Fruit fly (Drosophila melanogaster) whole organism, embryonic: Measurements from ENCODE around the gene Ire1.

Source experiments
- Asciz ChIP-seq: fragments of 200-800 bp; sonication (Bioruptor generic); optimal IDR thresholded peaks from 2 replicates; lab custom pipeline; 2017; ENCODE audit warnings: missing biosample characterization, mild to moderate bottlenecking, missing genetic modification characterization, missing genetic modification reagents
- BEAF-32 ChIP-seq: fragments of 200-800 bp; sonication (Bioruptor generic); optimal IDR thresholded peaks from 3 replicates; lab custom pipeline; 2017; ENCODE audit warnings: missing biosample characterization, missing genetic modification characterization, mild to moderate bottlenecking, moderate library complexity, missing genetic modification reagents
- Bdp1 ChIP-seq: fragments of 200-800 bp; sonication (Bioruptor generic); optimal IDR thresholded peaks from 3 replicates; lab custom pipeline; 2016; ENCODE audit warnings: missing biosample characterization, missing genetic modification characterization
- CG11504 ChIP-seq: fragments of 200-800 bp; sonication (Bioruptor generic); optimal IDR thresholded peaks from 3 replicates; lab custom pipeline; 2019; ENCODE audit warnings: missing biosample characterization, mild to moderate bottlenecking, missing genetic modification characterization, moderate library complexity
- CG13424 ChIP-seq: fragments of 200-800 bp; sonication (Bioruptor generic); optimal IDR thresholded peaks from 2 replicates; lab custom pipeline; 2019; ENCODE audit warnings: missing biosample characterization, mild to moderate bottlenecking, missing genetic modification characterization, moderate library complexity
- CG13775 ChIP-seq: fragments of 200-800 bp; sonication (Bioruptor generic); optimal IDR thresholded peaks from 3 replicates; lab custom pipeline; 2017; ENCODE audit warnings: missing biosample characterization, mild to moderate bottlenecking, missing genetic modification characterization
- CG14710 ChIP-seq: fragments of 200-800 bp; sonication (Bioruptor generic); optimal IDR thresholded peaks from 3 replicates; lab custom pipeline; 2019; ENCODE audit warnings: missing biosample characterization, mild to moderate bottlenecking, missing genetic modification characterization, moderate library complexity
- CG17802 ChIP-seq: fragments of 200-800 bp; sonication (Bioruptor generic); optimal IDR thresholded peaks from 2 replicates; lab custom pipeline; 2018; ENCODE audit warnings: missing biosample characterization, mild to moderate bottlenecking, missing genetic modification characterization, moderate library complexity
- CG2120 ChIP-seq: fragments of 200-800 bp; sonication (Bioruptor generic); optimal IDR thresholded peaks from 3 replicates; lab custom pipeline; 2016; ENCODE audit warnings: missing biosample characterization, missing genetic modification characterization
- CG2129 ChIP-seq: fragments of 200-800 bp; sonication (Bioruptor generic); IDR thresholded peaks from 2 replicates; pipeline ENCODE4 v1.3.6; 2022; ENCODE audit warnings: missing biosample characterization, missing genetic modification characterization; ENCODE audit not compliant: partially characterized antibody
- CG2875 ChIP-seq: fragments of 200-800 bp; sonication (Bioruptor generic); optimal IDR thresholded peaks from 2 replicates; lab custom pipeline; 2017; ENCODE audit warnings: missing biosample characterization, mild to moderate bottlenecking, missing genetic modification characterization, missing genetic modification reagents
- CG30403 ChIP-seq: fragments of 200-800 bp; sonication (Bioruptor generic); optimal IDR thresholded peaks from 3 replicates; lab custom pipeline; 2016; ENCODE audit warnings: missing biosample characterization, missing genetic modification characterization
- CG32532 ChIP-seq: fragments of 200-800 bp; sonication (Bioruptor generic); IDR thresholded peaks from 2 replicates; pipeline ENCODE4 v1.3.6; 2022; ENCODE audit warnings: missing biosample characterization, missing genetic modification characterization
- CG4617 ChIP-seq: fragments of 200-800 bp; sonication (Bioruptor generic); optimal IDR thresholded peaks from 3 replicates; lab custom pipeline; 2016; ENCODE audit warnings: missing biosample characterization, missing genetic modification characterization, borderline replicate concordance
- CG4730 ChIP-seq: fragments of 200-800 bp; sonication (Bioruptor generic); IDR thresholded peaks from 2 replicates; pipeline ENCODE4 v1.3.6; 2022; ENCODE audit warnings: missing biosample characterization, missing genetic modification characterization
- CG7556 ChIP-seq: fragments of 200-800 bp; sonication (Bioruptor generic); optimal IDR thresholded peaks from 2 replicates; lab custom pipeline; 2017; ENCODE audit warnings: missing biosample characterization, mild to moderate bottlenecking, missing genetic modification characterization
- Chrac-16 ChIP-seq: fragments of 200-800 bp; sonication (Bioruptor generic); optimal IDR thresholded peaks from 3 replicates; lab custom pipeline; 2016; ENCODE audit warnings: missing biosample characterization, missing genetic modification characterization
- Dek ChIP-seq: fragments of 200-800 bp; sonication (Bioruptor generic); optimal IDR thresholded peaks from 3 replicates; lab custom pipeline; 2019; ENCODE audit warnings: missing biosample characterization, mild to moderate bottlenecking, missing genetic modification characterization, moderate library complexity
- E2f1 ChIP-seq: fragments of 200-800 bp; sonication (Bioruptor generic); IDR thresholded peaks from 2 replicates; pipeline ENCODE4 v1.3.6; 2022; ENCODE audit warnings: missing biosample characterization, missing genetic modification characterization
- Ets65A ChIP-seq: fragments of 200-800 bp; sonication (Bioruptor generic); peaks from one replicate; lab custom pipeline; 2016; ENCODE audit warnings: missing biosample characterization, missing genetic modification characterization
- HLHmδ ChIP-seq: fragments of 200-800 bp; sonication (Bioruptor generic); optimal IDR thresholded peaks from 2 replicates; lab custom pipeline; 2018; ENCODE audit warnings: missing biosample characterization, mild to moderate bottlenecking, missing genetic modification characterization, moderate library complexity
- Hmr ChIP-seq: fragments of 200-800 bp; sonication (Bioruptor generic); optimal IDR thresholded peaks from 3 replicates; lab custom pipeline; 2017; ENCODE audit warnings: mild to moderate bottlenecking, missing biosample characterization, missing genetic modification reagents, missing genetic modification characterization
- Hr51 ChIP-seq, 2 experiments: fragments of 200-800 bp; sonication (Bioruptor generic); optimal IDR thresholded peaks; 2 replicates in 1 of 2; 3 replicates in 1 of 2; lab custom pipeline; 2016 to 2018; ENCODE audit warnings: missing biosample characterization in 2 of 2, missing genetic modification characterization in 2 of 2, mild to moderate bottlenecking in 1 of 2, moderate library complexity in 1 of 2
- Nf-YC ChIP-seq: fragments of 200-800 bp; optimal IDR thresholded peaks from 3 replicates; lab custom pipeline; 2019; ENCODE audit warnings: missing biosample characterization, mild to moderate bottlenecking, missing genetic modification characterization, moderate library complexity
- NfI ChIP-seq: fragments of 200-800 bp; sonication (Bioruptor generic); optimal IDR thresholded peaks from 3 replicates; lab custom pipeline; 2018; ENCODE audit warnings: missing biosample characterization, mild to moderate bottlenecking, missing genetic modification characterization, moderate library complexity
- Scr ChIP-seq: fragments of 200-800 bp; sonication (Bioruptor generic); IDR thresholded peaks from 2 replicates; pipeline ENCODE4 v1.3.6; 2022; ENCODE audit warnings: missing biosample characterization, missing genetic modification characterization; ENCODE audit not compliant: partially characterized antibody
- Sry-β ChIP-seq: fragments of 200-800 bp; sonication (Bioruptor generic); optimal IDR thresholded peaks from 2 replicates; lab custom pipeline; 2018; ENCODE audit warnings: missing biosample characterization, mild to moderate bottlenecking, missing genetic modification characterization, moderate library complexity
- Ssrp ChIP-seq: fragments of 200-800 bp; sonication (Bioruptor generic); optimal IDR thresholded peaks from 2 replicates; lab custom pipeline; 2018; ENCODE audit warnings: missing biosample characterization, mild to moderate bottlenecking, missing genetic modification characterization, moderate library complexity
- amos ChIP-seq: fragments of 200-800 bp; sonication (Bioruptor generic); IDR thresholded peaks from 2 replicates; pipeline ENCODE4 v1.3.6; 2022; ENCODE audit warnings: missing biosample characterization, missing genetic modification characterization; ENCODE audit not compliant: partially characterized antibody
- az2 ChIP-seq: fragments of 200-800 bp; sonication (Bioruptor generic); optimal IDR thresholded peaks from 3 replicates; lab custom pipeline; 2016; ENCODE audit warnings: missing biosample characterization, missing genetic modification characterization
- bbx ChIP-seq: fragments of 200-800 bp; sonication (Bioruptor generic); IDR thresholded peaks from 2 replicates; pipeline ENCODE4 v1.3.6; 2022; ENCODE audit warnings: missing biosample characterization, missing genetic modification characterization; ENCODE audit not compliant: partially characterized antibody
- chinmo ChIP-seq: fragments of 200-800 bp; sonication (Bioruptor generic); IDR thresholded peaks from 4 replicates; pipeline ENCODE4 v1.3.6; 2022; ENCODE audit warnings: missing biosample characterization, missing genetic modification characterization; ENCODE audit not compliant: partially characterized antibody
- gem ChIP-seq: fragments of 200-800 bp; sonication (Bioruptor generic); optimal IDR thresholded peaks from 2 replicates; lab custom pipeline; 2019; ENCODE audit warnings: missing biosample characterization, mild to moderate bottlenecking, missing genetic modification characterization, moderate library complexity
- grau ChIP-seq: fragments of 200-800 bp; optimal IDR thresholded peaks from 3 replicates; lab custom pipeline; 2019; ENCODE audit warnings: missing biosample characterization, mild to moderate bottlenecking, missing genetic modification characterization, moderate library complexity
- gsb-n ChIP-seq: fragments of 200-800 bp; sonication (Bioruptor generic); optimal IDR thresholded peaks from 3 replicates; lab custom pipeline; 2018; ENCODE audit warnings: missing biosample characterization, mild to moderate bottlenecking, missing genetic modification characterization
- hbn ChIP-seq: fragments of 200-800 bp; sonication (Bioruptor generic); IDR thresholded peaks from 2 replicates; pipeline ENCODE4 v1.3.6; 2022; ENCODE audit warnings: missing biosample characterization, missing genetic modification characterization; ENCODE audit not compliant: partially characterized antibody
- jigr1 ChIP-seq: fragments of 200-800 bp; sonication (Bioruptor generic); IDR thresholded peaks from 3 replicates; pipeline ENCODE4 v1.3.6; 2022; ENCODE audit warnings: missing biosample characterization, missing genetic modification characterization
- kay ChIP-seq: fragments of 200-800 bp; sonication (Bioruptor generic); optimal IDR thresholded peaks from 2 replicates; lab custom pipeline; 2016; ENCODE audit warnings: missing biosample characterization, missing genetic modification characterization
- lab ChIP-seq: fragments of 200-800 bp; sonication (Bioruptor generic); optimal IDR thresholded peaks from 3 replicates; lab custom pipeline; 2017; ENCODE audit warnings: missing biosample characterization, missing genetic modification characterization, mild to moderate bottlenecking, moderate library complexity, missing genetic modification reagents
- lola ChIP-seq, 3 experiments: fragments of >200 bp in 2 of 3; fragments of 200-800 bp in 1 of 3; sonication (Bioruptor generic) in 1 of 3; optimal IDR thresholded peaks; 2 replicates each; lab custom pipeline; 2017 to 2019; ENCODE audit warnings: missing biosample characterization in 3 of 3, missing genetic modification characterization in 3 of 3, mild to moderate bottlenecking in 1 of 3, moderate library complexity in 1 of 3
- lov ChIP-seq, 2 experiments: fragments of 200-800 bp in 1 of 2; fragments of >200 bp in 1 of 2; sonication (Bioruptor generic) in 1 of 2; IDR thresholded peaks in 1 of 2; optimal IDR thresholded peaks in 1 of 2; 2 replicates in 1 of 2; 3 replicates in 1 of 2; pipeline versions ENCODE4 v1.3.6 to Lab custom; 2017 to 2022; ENCODE audit warnings: missing biosample characterization in 1 of 2, missing genetic modification characterization in 1 of 2
- shn ChIP-seq: fragments of 200-800 bp; sonication (Bioruptor generic); optimal IDR thresholded peaks from 3 replicates; lab custom pipeline; 2016; ENCODE audit warnings: missing biosample characterization, missing genetic modification characterization
- sima ChIP-seq: fragments of 200-800 bp; sonication (Bioruptor generic); optimal IDR thresholded peaks from 2 replicates; lab custom pipeline; 2016; ENCODE audit warnings: missing biosample characterization, missing genetic modification characterization
- sr ChIP-seq: fragments of 200-800 bp; sonication (Bioruptor generic); IDR thresholded peaks from 3 replicates; pipeline ENCODE4 v1.3.6; 2022; ENCODE audit warnings: missing biosample characterization, missing genetic modification characterization
- twi ChIP-seq: fragments of 200-800 bp; optimal IDR thresholded peaks from 2 replicates; lab custom pipeline; 2019; ENCODE audit warnings: missing biosample characterization, mild to moderate bottlenecking, missing genetic modification characterization, moderate library complexity
- vvl ChIP-seq: fragments of 200-800 bp; sonication (Bioruptor generic); IDR thresholded peaks from 2 replicates; pipeline ENCODE4 v1.3.6; 2022; ENCODE audit warnings: missing biosample characterization, missing genetic modification characterization
- z ChIP-seq: fragments of 200-800 bp; sonication (Bioruptor generic); IDR thresholded peaks from 3 replicates; pipeline ENCODE4 v1.3.6; 2022; ENCODE audit warnings: missing biosample characterization, missing genetic modification characterization

The Ire1 gene

dm6 chr3R:19890340-19890998, 29.4 kb upstream of the Ire1 start, which contains the start of gene CG4733 (continued):
- TF ChIP-seq CG11504 (tag; lab: Kevin White, UChicago) (peak; percentile 24), CG17802 (tag; lab: Kevin White, UChicago) (no peak), CG14710 (tag; lab: Kevin White, UChicago) (peak; percentile 8), lab (GFP tag; lab: Kevin White, UChicago) (no peak), az2 (GFP tag; lab: Kevin White, UChicago) (peak; percentile 21), CG13775 (GFP tag; lab: Kevin White, UChicago) (peak; percentile 23), Hr51 (GFP tag; optimal IDR thresholded peaks at IDR 0.05; lab: Kevin White, UChicago) (peak in 1 of 2 experiments; percentile 14), lola (GFP tag; optimal IDR thresholded peaks at IDR 0.05; lab: Kevin White, UChicago) (peak in 1 of 3 experiments; percentile 40), sima (GFP tag; lab: Kevin White, UChicago) (no peak), vvl (GFP tag; lab: Robert Waterston, UW) (no peak), CG13424 (tag; lab: Kevin White, UChicago) (peak; percentile 26), z (peak; percentile 15; the same call in 1 of the 3 replicates), CG4617 (GFP tag; lab: Kevin White, UChicago) (no peak), Nf-YC (tag; lab: Kevin White, UChicago) (peak; percentile 12), gem (peak; percentile 43), Hmr (GFP tag; lab: Kevin White, UChicago) (no peak), NfI (GFP tag; lab: Kevin White, UChicago) (peak; percentile 8), CG30403 (GFP tag; lab: Kevin White, UChicago) (peak; percentile 31), Ssrp (tag; lab: Kevin White, UChicago) (peak; percentile 18), E2f1 (GFP tag; lab: Robert Waterston, UW) (no peak), hbn (no peak), HLHmδ (GFP tag; lab: Kevin White, UChicago) (peak; percentile 45), CG2875 (no peak), Ets65A (GFP tag; lab: Kevin White, UChicago) (peak; percentile 67), Dek (tag; lab: Kevin White, UChicago) (peak; percentile 19), lov (optimal IDR thresholded peaks at IDR 0.05; lab: Kevin White, UChicago) (no peak), lov (GFP tag; IDR thresholded peaks at IDR 0.05; lab: Robert Waterston, UW) (no peak), amos (GFP tag; lab: Robert Waterston, UW) (peak; percentile 22; the same call in 1 of the 2 replicates), Bdp1 (no peak), BEAF-32 (GFP tag; lab: Kevin White, UChicago) (peak; percentile 41), gsb-n (tag; lab: Kevin White, UChicago) (no peak), bbx (0 out of 2 replicates have a peak, but pooled peaks have one; percentile 17), Asciz (no peak), shn (GFP tag; lab: Kevin White, UChicago) (peak; percentile 5), grau (tag; lab: Kevin White, UChicago) (peak; percentile 48), twi (tag; lab: Kevin White, UChicago) (peak; percentile 2), Scr (0 out of 2 replicates have a peak, but pooled peaks have one; percentile 10), Chrac-16 (GFP tag; lab: Kevin White, UChicago) (peak; percentile 1), CG32532 (peak; percentile 44; the same call in 1 of the 2 replicates), chinmo (GFP tag; lab: Robert Waterston, UW) (peak; percentile 96), jigr1 (GFP tag; lab: Robert Waterston, UW) (no peak), CG7556 (GFP tag; lab: Kevin White, UChicago) (peak; percentile 18), CG2120 (GFP tag; lab: Kevin White, UChicago) (peak; percentile 32), CG4730 (GFP tag; lab: Robert Waterston, UW) (no peak), kay (GFP tag; lab: Kevin White, UChicago) (no peak), Sry-β (GFP tag; lab: Kevin White, UChicago) (peak; percentile 97), sr (GFP tag; lab: Robert Waterston, UW) (peak; percentile 66; the same call in 1 of the 3 replicates), CG2129 (GFP tag; lab: Robert Waterston, UW) (no peak)
